Worm (Caenorhabditis elegans): ENCODE measurements around the gene ragc-1.

ce11 chrIV:11572524-11572923, 32.2 kb downstream of the ragc-1 start:
- TF ChIP-seq unc-130 (GFP tag; optimal IDR thresholded peaks at IDR 0.05) (no peak), nhr-179 (tag; optimal IDR thresholded peaks at IDR 0.05) (no peak), Y67H2A.10 (GFP tag; conservative IDR thresholded peaks at IDR 0.05) (no peak), ama-1 (optimal IDR thresholded peaks at IDR 0.05) (no peak), ama-1 (GFP tag; optimal IDR thresholded peaks at IDR 0.05) (no peak), lir-1 (GFP tag; conservative IDR thresholded peaks at IDR 0.05) (no peak), nhr-80 (tag; optimal IDR thresholded peaks at IDR 0.05) (no peak), ets-4 (GFP tag; optimal IDR thresholded peaks at IDR 0.05) (no peak), B0336.3 (GFP tag; IDR thresholded peaks at IDR 0.05) (no peak), rcor-1 (GFP tag; IDR thresholded peaks at IDR 0.05) (no peak), lag-1 (GFP tag; IDR thresholded peaks at IDR 0.05) (no peak)
